Worm (Caenorhabditis elegans): ENCODE measurements around the gene bus-8A.

The bus-8A gene

DNA sequence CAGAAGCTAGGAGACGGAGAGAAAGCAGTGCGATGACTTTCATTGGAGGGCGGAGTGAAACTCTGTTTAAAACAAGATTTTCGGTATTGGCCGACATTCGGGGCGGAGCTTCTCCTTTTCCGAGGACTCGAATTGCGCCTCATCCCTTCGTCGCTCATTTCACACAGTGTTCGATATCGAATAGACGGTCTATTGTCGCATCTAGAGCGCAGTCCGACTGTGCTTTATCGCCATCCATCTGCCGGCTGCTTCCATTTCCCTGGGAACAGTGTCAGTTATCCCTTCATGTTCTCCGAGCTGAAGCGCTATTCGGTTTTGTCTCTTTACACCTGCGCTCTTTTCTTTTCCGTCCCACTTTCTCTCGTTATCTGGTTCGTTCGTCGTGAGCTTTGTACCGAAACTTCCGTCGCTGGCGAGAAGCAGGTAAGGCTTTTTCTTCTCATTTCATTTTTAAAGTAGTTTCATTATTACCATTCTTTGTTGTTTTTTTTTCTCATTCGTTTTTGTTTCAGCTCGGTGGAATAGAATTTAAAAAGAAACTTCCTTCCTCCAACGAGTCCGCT, at the start of gene bus-8A, which contains the start of gene bus-8B:
bus-8A (plus strand) TSS at position 96 of the 563 bp plus-strand sequence.
bus-8B (plus strand) TSS at position 513 of the 563 bp plus-strand sequence.
- TF ChIP-seq ztf-11 (tag; optimal IDR thresholded peaks at IDR 0.05) (no peak), F16B12.6 (tag; optimal IDR thresholded peaks at IDR 0.05) (no peak), blmp-1 (tag; optimal IDR thresholded peaks at IDR 0.05) (peak; percentile 4)

DNA sequence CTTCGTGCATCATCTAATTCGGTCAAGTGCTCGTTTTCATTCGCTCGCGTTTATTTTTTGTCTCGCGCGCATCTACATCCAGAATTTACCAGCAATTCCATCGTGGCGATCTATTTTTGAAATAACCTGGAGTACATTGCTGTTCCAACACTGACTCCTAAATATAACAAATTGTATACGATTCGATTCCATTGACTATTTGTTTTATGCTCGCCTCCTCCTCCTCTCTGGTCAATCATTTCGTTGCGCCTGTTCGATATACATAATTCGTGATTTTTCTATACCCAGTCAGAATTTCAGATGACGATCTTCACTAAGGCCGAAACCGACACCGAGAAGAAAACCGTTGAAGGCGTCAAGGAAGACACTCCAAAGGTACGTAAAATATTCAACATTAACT, 47.9 kb upstream of the bus-8A start, which contains the start of gene itm-2:
itm-2 (plus strand) TSS at position 301 of the 400 bp plus-strand sequence.
- TF ChIP-seq aly-2 (tag; optimal IDR thresholded peaks at IDR 0.05) (no peak), isw-1 (GFP tag; IDR thresholded peaks at IDR 0.05) (no peak), C34B4.2 (tag; optimal IDR thresholded peaks at IDR 0.05) (no peak), efl-1 (optimal IDR thresholded peaks at IDR 0.05) (no peak), efl-1 (GFP tag; optimal IDR thresholded peaks at IDR 0.05 in 1 of 2) (peak in 1 of 2 experiments; percentile 34)

DNA sequence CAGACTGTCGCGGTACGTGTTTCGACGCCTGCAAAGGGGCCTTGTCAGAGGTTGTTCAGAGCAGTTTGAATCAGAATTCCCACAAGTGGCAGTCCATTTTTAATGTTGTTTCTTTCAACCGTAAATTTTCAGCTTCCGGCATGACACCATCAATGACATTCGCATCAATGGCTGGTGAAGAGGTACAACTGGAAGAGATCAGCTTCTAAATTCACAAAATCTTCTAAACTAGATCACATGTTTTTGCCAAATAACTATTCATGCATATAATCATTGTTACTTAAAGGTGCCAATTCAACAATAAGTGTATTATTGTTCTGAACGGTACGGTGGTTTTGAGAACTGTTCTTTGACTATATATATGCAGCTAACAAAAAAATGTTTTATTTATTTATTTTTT, 45.3 kb upstream of the bus-8A start:
- TF ChIP-seq snu-23 (GFP tag; optimal IDR thresholded peaks at IDR 0.05) (no peak), egl-13 (tag; optimal IDR thresholded peaks at IDR 0.05) (no peak), nhr-20 (tag; optimal IDR thresholded peaks at IDR 0.05) (no peak), ztf-11 (tag; optimal IDR thresholded peaks at IDR 0.05) (no peak), nhr-90 (tag; optimal IDR thresholded peaks at IDR 0.05; ENCODE audit: poor library complexity) (no peak), dpl-1 (GFP tag; optimal IDR thresholded peaks at IDR 0.05) (no peak), sox-4 (tag; optimal IDR thresholded peaks at IDR 0.05) (no peak), fos-1 (tag; optimal IDR thresholded peaks at IDR 0.05) (no peak), ceh-8 (GFP tag; optimal IDR thresholded peaks at IDR 0.05) (no peak), tlp-1 (tag; optimal IDR thresholded peaks at IDR 0.05) (no peak), Y116A8C.19 (tag; optimal IDR thresholded peaks at IDR 0.05; ENCODE audit: borderline replicate concordance) (no peak), ztf-4 (tag; optimal IDR thresholded peaks at IDR 0.05) (no peak), ces-1 (GFP tag; optimal IDR thresholded peaks at IDR 0.05) (no peak), F16B12.6 (tag; optimal IDR thresholded peaks at IDR 0.05) (no peak), ceh-63 (GFP tag; optimal IDR thresholded peaks at IDR 0.05) (no peak), nhr-71 (tag; optimal IDR thresholded peaks at IDR 0.05) (no peak), C16A3.4 (tag; optimal IDR thresholded peaks at IDR 0.05) (no peak), dsc-1 (tag; optimal IDR thresholded peaks at IDR 0.05) (no peak), sup-37 (GFP tag; optimal IDR thresholded peaks at IDR 0.05) (no peak), nhr-11 (tag; optimal IDR thresholded peaks at IDR 0.05) (no peak)

DNA sequence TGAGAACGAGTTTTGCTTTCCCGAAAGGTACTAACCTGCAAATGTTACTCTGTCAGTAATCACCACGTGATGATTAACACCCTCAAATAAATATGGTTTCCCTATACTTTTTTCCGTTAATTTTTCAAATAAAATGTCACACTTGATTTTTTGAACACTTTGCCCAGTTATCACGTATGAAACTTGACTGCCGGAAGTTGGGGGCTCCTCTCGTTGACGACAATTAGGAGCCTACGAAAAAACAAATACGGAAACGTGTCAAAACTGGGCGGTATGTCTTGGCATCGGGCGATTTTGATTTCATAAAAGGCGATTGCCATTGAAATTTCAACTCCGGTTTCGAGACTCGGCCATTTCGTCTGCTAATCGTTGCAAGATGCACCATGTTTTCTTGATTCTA, 44.8 kb upstream of the bus-8A start, which contains the start of gene C25F6.8:
C25F6.8 (plus strand) TSS at position 301 of the 400 bp plus-strand sequence.
- no peak for TF ChIP-seq nhr-28 (tag; optimal IDR thresholded peaks at IDR 0.05)
- TF ChIP-seq unc-62 (GFP tag; optimal IDR thresholded peaks at IDR 0.05) = no peak
- TF ChIP-seq hlh-17 (GFP tag; optimal IDR thresholded peaks at IDR 0.05; ENCODE audit: borderline replicate concordance) = no peak
- TF ChIP-seq nhr-20 (tag; optimal IDR thresholded peaks at IDR 0.05) = no peak
- TF ChIP-seq nhr-84 (tag; optimal IDR thresholded peaks at IDR 0.05) = no peak
- TF ChIP-seq sox-4 (tag; optimal IDR thresholded peaks at IDR 0.05) = no peak
- no peak for TF ChIP-seq elt-2 (tag; optimal IDR thresholded peaks at IDR 0.05)
- TF ChIP-seq fkh-10 (GFP tag; optimal IDR thresholded peaks at IDR 0.05) = no peak
- TF ChIP-seq C16A3.4 (tag; optimal IDR thresholded peaks at IDR 0.05) = no peak
- no peak for TF ChIP-seq snu-23 (GFP tag; optimal IDR thresholded peaks at IDR 0.05)
- no peak for TF ChIP-seq ama-1 (optimal IDR thresholded peaks at IDR 0.05)
- TF ChIP-seq dsc-1 (tag; optimal IDR thresholded peaks at IDR 0.05) = no peak

DNA sequence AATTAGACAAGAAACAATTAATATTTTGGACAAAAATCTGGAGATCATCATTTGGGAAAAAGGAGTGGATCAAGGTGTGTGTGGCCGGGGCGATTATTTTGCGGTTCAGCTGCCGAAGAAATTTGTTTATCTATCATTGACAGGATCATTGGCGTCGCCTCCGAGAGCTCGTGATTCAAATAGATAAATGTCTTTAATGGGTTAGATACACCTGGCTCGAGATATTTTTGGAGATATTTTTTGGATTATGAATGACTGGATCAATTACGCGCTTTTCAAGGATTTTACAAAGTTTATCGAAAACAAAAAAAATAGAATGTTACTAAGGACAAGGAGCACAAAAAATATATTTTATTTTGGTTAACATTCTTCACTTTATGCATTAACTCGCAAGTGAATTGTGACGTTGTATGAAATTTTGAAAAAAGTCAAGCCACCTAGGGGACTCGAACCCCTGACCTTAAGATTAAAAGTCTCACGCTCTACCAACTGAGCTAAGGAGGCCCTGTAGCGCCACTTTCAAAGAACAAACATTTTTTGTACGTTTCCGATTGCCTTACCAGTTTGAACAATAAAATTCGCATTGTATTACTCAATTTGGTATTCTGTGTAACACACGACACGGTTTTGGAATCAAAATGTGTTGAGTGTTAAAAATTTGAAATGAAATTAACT, 41.8 kb upstream of the bus-8A start, which contains the start of gene C25F6.6:
C25F6.6 (minus strand) TSS at position 51 of the 675 bp plus-strand sequence.
- peak; percentile 40 for TF ChIP-seq C16A3.4 (tag; optimal IDR thresholded peaks at IDR 0.05)
- TF ChIP-seq lin-35 (GFP tag; optimal IDR thresholded peaks at IDR 0.05) = peak in 1 of 2 experiments; percentile 10
- TF ChIP-seq aha-1 (tag; optimal IDR thresholded peaks at IDR 0.05) = no peak
- TF ChIP-seq mdl-1 (tag; optimal IDR thresholded peaks at IDR 0.05) = peak in 1 of 2 experiments; percentile 17
- TF ChIP-seq ztf-11 (tag; optimal IDR thresholded peaks at IDR 0.05) = no peak
- no peak for TF ChIP-seq isw-1 (GFP tag; IDR thresholded peaks at IDR 0.05)
- TF ChIP-seq Y116A8C.19 (tag; optimal IDR thresholded peaks at IDR 0.05; ENCODE audit: borderline replicate concordance) = no peak
- peak; percentile 4 for TF ChIP-seq blmp-1 (tag; optimal IDR thresholded peaks at IDR 0.05)
- no peak for TF ChIP-seq grh-1 (GFP tag; IDR thresholded peaks at IDR 0.05)
- TF ChIP-seq nhr-90 (tag; optimal IDR thresholded peaks at IDR 0.05; ENCODE audit: poor library complexity) = peak; percentile 43
- TF ChIP-seq unc-130 (tag; optimal IDR thresholded peaks at IDR 0.05) = no peak
- no peak for TF ChIP-seq zip-4 (GFP tag; optimal IDR thresholded peaks at IDR 0.05)
- no peak for TF ChIP-seq lin-13 (GFP tag; optimal IDR thresholded peaks at IDR 0.05)
- peak; percentile 34 for TF ChIP-seq nhr-85 (tag)
- TF ChIP-seq snu-23 (GFP tag; optimal IDR thresholded peaks at IDR 0.05) = no peak
- TF ChIP-seq aly-2 (tag; optimal IDR thresholded peaks at IDR 0.05) = no peak
- no peak for TF ChIP-seq lsy-2 (tag; optimal IDR thresholded peaks at IDR 0.05)
- peak; percentile 14 for TF ChIP-seq nhr-77 (tag; optimal IDR thresholded peaks at IDR 0.05)
- no peak for TF ChIP-seq C34B4.2 (tag; optimal IDR thresholded peaks at IDR 0.05)

Data from whole organism, L1 larva.